Fruit fly (Drosophila melanogaster) whole organism, embryonic: Measurements from ENCODE around the gene Fit2.

Source experiments
- Aef1 ChIP-seq: fragments of 200-800 bp; sonication (Bioruptor generic); IDR thresholded peaks from 3 replicates; pipeline ENCODE4 v1.3.6; 2022; ENCODE audit warnings: missing biosample characterization, missing genetic modification characterization
- CG10209 ChIP-seq: fragments of 200-800 bp; sonication (Bioruptor generic); optimal IDR thresholded peaks from 3 replicates; lab custom pipeline; 2017; ENCODE audit warnings: missing biosample characterization, mild to moderate bottlenecking, missing genetic modification characterization, missing genetic modification reagents
- CG10321 ChIP-seq: fragments of 200-800 bp; sonication (Bioruptor generic); IDR thresholded peaks from 2 replicates; pipeline ENCODE4 v1.3.6; 2022; ENCODE audit warnings: missing biosample characterization, missing genetic modification characterization
- CG10431 ChIP-seq: fragments of 200-800 bp; sonication (Bioruptor generic); optimal IDR thresholded peaks from 3 replicates; lab custom pipeline; 2018; ENCODE audit warnings: missing biosample characterization, mild to moderate bottlenecking, missing genetic modification characterization
- CG12104 ChIP-seq: fragments of 200-800 bp; sonication (Bioruptor generic); optimal IDR thresholded peaks from 3 replicates; lab custom pipeline; 2016; ENCODE audit warnings: missing biosample characterization, missing genetic modification characterization
- CG12659 ChIP-seq: fragments of 200-800 bp; sonication (Bioruptor generic); optimal IDR thresholded peaks from 3 replicates; lab custom pipeline; 2017; ENCODE audit warnings: mild to moderate bottlenecking, missing biosample characterization, missing genetic modification reagents, missing genetic modification characterization
- CG13296 ChIP-seq: fragments of 200-800 bp; sonication (Bioruptor generic); optimal IDR thresholded peaks from 3 replicates; lab custom pipeline; 2018; ENCODE audit warnings: missing biosample characterization, mild to moderate bottlenecking, missing genetic modification characterization
- CG13424 ChIP-seq: fragments of 200-800 bp; sonication (Bioruptor generic); optimal IDR thresholded peaks from 2 replicates; lab custom pipeline; 2019; ENCODE audit warnings: missing biosample characterization, mild to moderate bottlenecking, missing genetic modification characterization, moderate library complexity
- CG14710 ChIP-seq: fragments of 200-800 bp; sonication (Bioruptor generic); optimal IDR thresholded peaks from 3 replicates; lab custom pipeline; 2019; ENCODE audit warnings: missing biosample characterization, mild to moderate bottlenecking, missing genetic modification characterization, moderate library complexity
- CG1647 ChIP-seq: fragments of 200-800 bp; sonication (Bioruptor generic); optimal IDR thresholded peaks from 3 replicates; lab custom pipeline; 2016; ENCODE audit warnings: missing biosample characterization, missing genetic modification characterization
- CG16779 ChIP-seq: fragments of 200-800 bp; sonication (Bioruptor generic); IDR thresholded peaks from 2 replicates; pipeline ENCODE4 v1.3.6; 2022; ENCODE audit warnings: missing biosample characterization, missing genetic modification characterization
- CG16863 ChIP-seq: fragments of 200-800 bp; sonication (Bioruptor generic); optimal IDR thresholded peaks from 3 replicates; lab custom pipeline; 2016; ENCODE audit warnings: missing biosample characterization, missing genetic modification characterization
- CG2129 ChIP-seq: fragments of 200-800 bp; sonication (Bioruptor generic); IDR thresholded peaks from 2 replicates; pipeline ENCODE4 v1.3.6; 2022; ENCODE audit warnings: missing biosample characterization, missing genetic modification characterization; ENCODE audit not compliant: partially characterized antibody
- CG30403 ChIP-seq: fragments of 200-800 bp; sonication (Bioruptor generic); optimal IDR thresholded peaks from 3 replicates; lab custom pipeline; 2016; ENCODE audit warnings: missing biosample characterization, missing genetic modification characterization
- CG31441 ChIP-seq: fragments of 200-800 bp; sonication (Bioruptor generic); IDR thresholded peaks from 2 replicates; pipeline ENCODE4 v1.3.6; 2022; ENCODE audit warnings: missing biosample characterization, missing genetic modification characterization
- CG34376 ChIP-seq: fragments of 200-800 bp; sonication (Bioruptor generic); optimal IDR thresholded peaks from 2 replicates; lab custom pipeline; 2018; ENCODE audit warnings: missing biosample characterization, mild to moderate bottlenecking, missing genetic modification characterization
- CG4820 ChIP-seq: fragments of 200-800 bp; sonication (Bioruptor generic); optimal IDR thresholded peaks from 3 replicates; lab custom pipeline; 2016; ENCODE audit warnings: missing biosample characterization, missing genetic modification characterization
- CG8388 ChIP-seq: fragments of 200-800 bp; sonication (Bioruptor generic); optimal IDR thresholded peaks from 2 replicates; lab custom pipeline; 2019; ENCODE audit warnings: missing biosample characterization, mild to moderate bottlenecking, missing genetic modification characterization, moderate library complexity
- CoRest ChIP-seq: fragments of 200-800 bp; sonication (Bioruptor generic); optimal IDR thresholded peaks from 3 replicates; lab custom pipeline; 2018; ENCODE audit warnings: missing biosample characterization, mild to moderate bottlenecking, missing genetic modification characterization, moderate library complexity
- CrebB ChIP-seq: fragments of 200-800 bp; sonication (Bioruptor generic); optimal IDR thresholded peaks from 3 replicates; lab custom pipeline; 2018; ENCODE audit warnings: missing biosample characterization, mild to moderate bottlenecking, missing genetic modification characterization
- E2f2 ChIP-seq: fragments of 200-800 bp; sonication (Bioruptor generic); IDR thresholded peaks from 2 replicates; pipeline ENCODE4 v1.3.6; 2022; ENCODE audit warnings: missing biosample characterization, missing genetic modification characterization
- Hr3 ChIP-seq: fragments of 200-800 bp; sonication (Bioruptor generic); optimal IDR thresholded peaks from 3 replicates; lab custom pipeline; 2016; ENCODE audit warnings: missing biosample characterization, missing genetic modification characterization
- Hr39 ChIP-seq: fragments of >200 bp; optimal IDR thresholded peaks from 2 replicates; lab custom pipeline; 2017
- Hsf ChIP-seq: fragments of 200-800 bp; sonication (Bioruptor generic); optimal IDR thresholded peaks from 3 replicates; lab custom pipeline; 2016; ENCODE audit warnings: missing biosample characterization, missing genetic modification characterization
- Kr ChIP-seq: fragments of 200-800 bp; sonication (Bioruptor generic); optimal IDR thresholded peaks from 2 replicates; lab custom pipeline; 2017; ENCODE audit warnings: missing biosample characterization, mild to moderate bottlenecking, missing genetic modification characterization
- Meics ChIP-seq: fragments of 200-800 bp; sonication (Bioruptor generic); optimal IDR thresholded peaks from 2 replicates; lab custom pipeline; 2017; ENCODE audit warnings: missing biosample characterization, mild to moderate bottlenecking, missing genetic modification characterization
- NC2α ChIP-seq: fragments of 200-800 bp; sonication (Bioruptor generic); optimal IDR thresholded peaks from 2 replicates; lab custom pipeline; 2016; ENCODE audit warnings: missing biosample characterization, missing genetic modification characterization
- Opbp ChIP-seq: fragments of 200-800 bp; sonication (Bioruptor generic); IDR thresholded peaks from 3 replicates; pipeline ENCODE4 v1.3.6; 2022; ENCODE audit warnings: missing biosample characterization, missing genetic modification characterization; ENCODE audit not compliant: partially characterized antibody
- Trl ChIP-seq, 3 experiments: fragments of >200 bp in 2 of 3; fragments of 200-800 bp in 1 of 3; sonication (Bioruptor generic) in 1 of 3; optimal IDR thresholded peaks; 2 replicates in 1 of 3; 3 replicates in 2 of 3; lab custom pipeline; 2016 to 2017; ENCODE audit warnings: missing biosample characterization in 1 of 3, missing genetic modification characterization in 1 of 3
- ara ChIP-seq: fragments of 200-800 bp; sonication (Bioruptor generic); IDR thresholded peaks from 2 replicates; pipeline ENCODE4 v1.3.6; 2022; ENCODE audit warnings: missing biosample characterization, missing genetic modification characterization
- ato ChIP-seq: fragments of 200-800 bp; sonication (Bioruptor generic); IDR thresholded peaks from 2 replicates; pipeline ENCODE4 v1.3.6; 2022; ENCODE audit warnings: missing biosample characterization, missing genetic modification characterization; ENCODE audit not compliant: partially characterized antibody
- bbx ChIP-seq: fragments of 200-800 bp; sonication (Bioruptor generic); IDR thresholded peaks from 2 replicates; pipeline ENCODE4 v1.3.6; 2022; ENCODE audit warnings: missing biosample characterization, missing genetic modification characterization; ENCODE audit not compliant: partially characterized antibody
- bigmax ChIP-seq: fragments of 200-800 bp; sonication (Bioruptor generic); optimal IDR thresholded peaks from 2 replicates; lab custom pipeline; 2018; ENCODE audit warnings: missing biosample characterization, mild to moderate bottlenecking, missing genetic modification characterization
- chinmo ChIP-seq: fragments of 200-800 bp; sonication (Bioruptor generic); IDR thresholded peaks from 4 replicates; pipeline ENCODE4 v1.3.6; 2022; ENCODE audit warnings: missing biosample characterization, missing genetic modification characterization; ENCODE audit not compliant: partially characterized antibody
- crc ChIP-seq: fragments of 200-800 bp; sonication (Bioruptor generic); optimal IDR thresholded peaks from 2 replicates; lab custom pipeline; 2016; ENCODE audit warnings: missing biosample characterization, missing genetic modification characterization
- cwo ChIP-seq: fragments of 200-800 bp; sonication (Bioruptor generic); optimal IDR thresholded peaks from 3 replicates; lab custom pipeline; 2017; ENCODE audit warnings: missing biosample characterization, missing genetic modification characterization, mild to moderate bottlenecking, moderate library complexity, missing genetic modification reagents
- eve ChIP-seq, 2 experiments: fragments of >200 bp; optimal IDR thresholded peaks; 2 replicates each; lab custom pipeline; 2017; ENCODE audit warnings: missing biosample characterization in 2 of 2, missing genetic modification characterization in 2 of 2
- lola ChIP-seq, 3 experiments: fragments of >200 bp in 2 of 3; fragments of 200-800 bp in 1 of 3; sonication (Bioruptor generic) in 1 of 3; optimal IDR thresholded peaks; 2 replicates each; lab custom pipeline; 2017 to 2019; ENCODE audit warnings: missing biosample characterization in 3 of 3, missing genetic modification characterization in 3 of 3, mild to moderate bottlenecking in 1 of 3, moderate library complexity in 1 of 3
- maf-S ChIP-seq: fragments of 200-800 bp; sonication (Bioruptor generic); optimal IDR thresholded peaks from 2 replicates; lab custom pipeline; 2016; ENCODE audit warnings: missing biosample characterization, missing genetic modification characterization
- pnt ChIP-seq: fragments of 200-800 bp; sonication (Bioruptor generic); optimal IDR thresholded peaks from 3 replicates; lab custom pipeline; 2016; ENCODE audit warnings: missing biosample characterization, missing genetic modification characterization
- pum ChIP-seq: fragments of 200-800 bp; sonication (Bioruptor generic); optimal IDR thresholded peaks from 2 replicates; lab custom pipeline; 2016; ENCODE audit warnings: missing biosample characterization, missing genetic modification characterization
- repo ChIP-seq: fragments of 200-800 bp; sonication (Bioruptor generic); optimal IDR thresholded peaks from 2 replicates; lab custom pipeline; 2016; ENCODE audit warnings: missing biosample characterization, missing genetic modification characterization
- scrt ChIP-seq: fragments of 200-800 bp; sonication (Bioruptor generic); optimal IDR thresholded peaks from 2 replicates; lab custom pipeline; 2018; ENCODE audit warnings: missing biosample characterization, mild to moderate bottlenecking, missing genetic modification characterization, moderate library complexity
- sd ChIP-seq: fragments of 200-800 bp; sonication (Bioruptor generic); optimal IDR thresholded peaks from 3 replicates; lab custom pipeline; 2018; ENCODE audit warnings: missing biosample characterization, mild to moderate bottlenecking, missing genetic modification characterization, moderate library complexity
- sens ChIP-seq: fragments of 200-800 bp; sonication (Bioruptor generic); peaks from one replicate; lab custom pipeline; 2016; ENCODE audit warnings: missing biosample characterization, missing genetic modification characterization
- slbo ChIP-seq: fragments of 200-800 bp; sonication (Bioruptor generic); IDR thresholded peaks from 2 replicates; pipeline ENCODE4 v1.3.6; 2022; ENCODE audit warnings: missing biosample characterization, missing genetic modification characterization
- sob ChIP-seq: fragments of 200-800 bp; sonication (Bioruptor generic); IDR thresholded peaks from 2 replicates; pipeline ENCODE4 v1.3.6; 2022; ENCODE audit warnings: missing biosample characterization, missing genetic modification characterization
- tll ChIP-seq, 2 experiments: fragments of 200-800 bp in 1 of 2; fragments of >200 bp in 1 of 2; sonication (Bioruptor generic) in 1 of 2; optimal IDR thresholded peaks; 2 replicates each; lab custom pipeline; 2017 to 2019; ENCODE audit warnings: missing biosample characterization in 2 of 2, missing genetic modification characterization in 2 of 2, mild to moderate bottlenecking in 1 of 2, moderate library complexity in 1 of 2
- wor ChIP-seq: fragments of 200-800 bp; sonication (Bioruptor generic); IDR thresholded peaks from 2 replicates; pipeline ENCODE4 v1.3.6; 2022; ENCODE audit warnings: missing biosample characterization, missing genetic modification characterization

Gene Fit2

dm6 chr3L:17050661-17051452, 26.7 kb downstream of the Fit2 start:
- TF ChIP-seq lola (GFP tag; optimal IDR thresholded peaks at IDR 0.05; lab: Kevin White, UChicago) (no peak), pum (GFP tag; lab: Kevin White, UChicago) (no peak), maf-S (GFP tag; lab: Kevin White, UChicago) (no peak), bbx (GFP tag; lab: Robert Waterston, UW) (peak; percentile 31; the same call in 1 of the 2 replicates), CG14710 (no peak), Hr39 (lab: Kevin White, UChicago) (no peak), CrebB (tag; lab: Kevin White, UChicago) (no peak), CG12104 (GFP tag; lab: Kevin White, UChicago) (no peak), sens (GFP tag; lab: Kevin White, UChicago) (peak; percentile 44), CG34376 (GFP tag; lab: Kevin White, UChicago) (no peak), CG10431 (GFP tag; lab: Kevin White, UChicago) (no peak), CG13296 (GFP tag; lab: Kevin White, UChicago) (peak; percentile 7), repo (GFP tag; lab: Kevin White, UChicago) (peak; percentile 26), Hr3 (GFP tag; lab: Kevin White, UChicago) (no peak), CG10209 (GFP tag; lab: Kevin White, UChicago) (no peak), pnt (no peak), CoRest (tag; lab: Kevin White, UChicago) (peak; percentile 3), Kr (GFP tag; lab: Kevin White, UChicago) (no peak), CG12659 (peak; percentile 42), cwo (GFP tag; lab: Kevin White, UChicago) (no peak), CG13424 (tag; lab: Kevin White, UChicago) (no peak), crc (no peak), slbo (0 out of 2 replicates have a peak, but pooled peaks have one; percentile 5), wor (GFP tag; lab: Robert Waterston, UW) (no peak), NC2α (GFP tag; lab: Kevin White, UChicago) (no peak), Opbp (peak; percentile 39; the same call in 1 of the 3 replicates), scrt (GFP tag; lab: Kevin White, UChicago) (no peak), bigmax (GFP tag; lab: Kevin White, UChicago) (no peak), Trl (optimal IDR thresholded peaks at IDR 0.05; lab: Kevin White, UChicago) (no peak), Trl (GFP tag; optimal IDR thresholded peaks at IDR 0.05; lab: Kevin White, UChicago) (no peak), CG16863 (GFP tag; lab: Kevin White, UChicago) (no peak), CG30403 (GFP tag; lab: Kevin White, UChicago) (no peak), CG2129 (no peak), E2f2 (peak; percentile 91), CG16779 (GFP tag; lab: Robert Waterston, UW) (no peak), chinmo (GFP tag; lab: Robert Waterston, UW) (0 out of 4 replicates have a peak, but pooled peaks have one; percentile 7), CG1647 (GFP tag; lab: Kevin White, UChicago) (no peak), Aef1 (GFP tag; lab: Robert Waterston, UW) (peak; percentile 87), ara (GFP tag; lab: Robert Waterston, UW) (no peak), Hsf (no peak), sd (tag; lab: Kevin White, UChicago) (no peak), CG8388 (no peak), Meics (GFP tag; lab: Kevin White, UChicago) (no peak), tll (GFP tag; optimal IDR thresholded peaks at IDR 0.05; lab: Kevin White, UChicago) (no peak), eve (GFP tag; optimal IDR thresholded peaks at IDR 0.05; lab: Kevin White, UChicago) (no peak), CG4820 (GFP tag; lab: Kevin White, UChicago) (no peak), sob (GFP tag; lab: Robert Waterston, UW) (no peak), CG10321 (GFP tag; lab: Robert Waterston, UW) (no peak), CG31441 (GFP tag; lab: Robert Waterston, UW) (no peak), ato (GFP tag; lab: Robert Waterston, UW) (no peak)
